Worm (Caenorhabditis elegans) whole organism, L2 larva: ENCODE measurements around the gene ZC449.8.

ENCODE experiments used
- R02D3.7 ChIP-seq: fragments of 150-350 bp; optimal IDR thresholded peaks from 2 replicates; lab custom pipeline; 2014; ENCODE audit warnings: missing biosample characterization, missing genetic modification characterization
- ZK546.5 ChIP-seq: sonication (generic microtip); optimal IDR thresholded peaks from 2 replicates; lab custom pipeline; 2017; ENCODE audit warnings: missing biosample characterization, missing genetic modification characterization
- ceh-82 ChIP-seq: fragments of 150-350 bp; optimal IDR thresholded peaks from 2 replicates; lab custom pipeline; 2014; ENCODE audit warnings: missing biosample characterization, missing genetic modification characterization
- crh-2 ChIP-seq: sonication (generic microtip); optimal IDR thresholded peaks from 2 replicates; lab custom pipeline; 2017; ENCODE audit warnings: missing biosample characterization, missing genetic modification characterization
- gmeb-1 ChIP-seq: fragments of 150-350 bp; optimal IDR thresholded peaks from 2 replicates; lab custom pipeline; 2014; ENCODE audit warnings: missing biosample characterization, missing genetic modification characterization
- lin-39 ChIP-seq: fragments of 150-350 bp; optimal IDR thresholded peaks from 2 replicates; lab custom pipeline; 2014; ENCODE audit warnings: missing biosample characterization, missing genetic modification reagents, missing genetic modification characterization
- nhr-129 ChIP-seq: fragments of 150-350 bp; optimal IDR thresholded peaks from 2 replicates; lab custom pipeline; 2014; ENCODE audit warnings: missing biosample characterization, missing genetic modification characterization
- nhr-23 ChIP-seq: fragments of 150-350 bp; optimal IDR thresholded peaks from 2 replicates; lab custom pipeline; 2014; ENCODE audit warnings: missing biosample characterization, missing genetic modification reagents, missing genetic modification characterization
- nhr-237 ChIP-seq: fragments of 150-350 bp; optimal IDR thresholded peaks from 2 replicates; lab custom pipeline; 2014; ENCODE audit warnings: missing biosample characterization, missing genetic modification characterization
- nhr-6 ChIP-seq: fragments of 150-350 bp; optimal IDR thresholded peaks from 2 replicates; lab custom pipeline; 2014; ENCODE audit warnings: missing biosample characterization, missing genetic modification characterization
- sma-3 ChIP-seq: sonication (generic microtip); optimal IDR thresholded peaks from 2 replicates; lab custom pipeline; 2016; ENCODE audit warnings: missing genetic modification reagents, missing genetic modification characterization, missing compliant biosample characterization
- ztf-1 ChIP-seq: fragments of 200-800 bp; sonication (Bioruptor generic); conservative IDR thresholded peaks from 2 replicates; pipeline ENCODE4 v1.3.6; 2022; ENCODE audit warnings: missing genetic modification characterization, missing compliant biosample characterization

Gene ZC449.8

DNA sequence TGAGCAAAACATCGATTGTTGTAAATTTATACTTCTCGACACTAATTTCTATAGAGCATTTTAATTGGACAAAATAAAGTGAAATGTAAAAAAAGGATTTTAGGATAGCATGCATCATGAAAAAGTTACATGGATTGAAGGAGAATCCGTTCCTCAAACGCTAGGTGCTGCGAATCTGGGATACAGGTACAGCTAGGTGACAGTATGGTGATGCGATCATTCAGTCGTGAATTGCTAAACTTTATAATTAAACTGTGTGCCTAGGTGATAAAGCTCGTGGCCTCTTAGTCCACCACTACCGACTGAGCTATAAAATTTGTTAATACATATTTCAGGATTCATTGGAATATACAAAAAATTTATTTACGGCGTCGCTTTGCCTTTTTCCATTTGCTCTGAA, 50.7 kb downstream of the ZC449.8 start:
- TF ChIP-seq sma-3 (GFP tag; lab: Kevin White, UChicago) (no peak), nhr-237 (tag; lab: Kevin White, UChicago) (no peak), nhr-129 (tag; lab: Kevin White, UChicago) (no peak), nhr-6 (tag; lab: Kevin White, UChicago) (no peak), nhr-23 (tag; lab: Kevin White, UChicago) (no peak), R02D3.7 (no peak), lin-39 (tag; lab: Kevin White, UChicago) (no peak), ceh-82 (tag; lab: Kevin White, UChicago) (no peak), ztf-1 (no peak), crh-2 (tag; lab: Kevin White, UChicago) (no peak), ZK546.5 (tag; lab: Kevin White, UChicago) (no peak), gmeb-1 (tag; lab: Kevin White, UChicago) (no peak)
